Worm (Caenorhabditis elegans): ENCODE data around the gene Y47D3B.3.

Gene Y47D3B.3

DNA sequence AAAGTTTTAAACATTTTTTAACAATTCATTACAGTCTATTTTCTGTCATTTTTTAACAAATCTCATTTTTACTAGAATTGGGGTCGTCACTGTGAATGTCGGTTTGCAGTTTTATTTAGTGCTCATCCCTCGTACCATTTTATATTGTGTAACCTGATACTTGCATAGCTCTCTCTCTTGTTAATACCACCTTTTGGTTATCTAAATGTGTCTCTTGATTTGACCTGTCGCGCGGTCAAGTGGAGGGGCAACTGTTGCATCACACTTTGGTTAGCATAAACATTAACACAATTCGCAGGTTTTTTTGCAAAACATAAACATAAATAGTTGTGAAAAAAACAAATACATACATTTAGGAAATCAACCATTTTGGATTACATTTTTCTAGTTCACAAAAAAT, 49.2 kb downstream of the Y47D3B.3 start:
- TF ChIP-seq nhr-2 (tag; optimal IDR thresholded peaks at IDR 0.05), result peak; percentile 95
- no peak for TF ChIP-seq snpc-4 (tag; optimal IDR thresholded peaks at IDR 0.05)
- no peak for TF ChIP-seq ceh-83 (GFP tag; optimal IDR thresholded peaks at IDR 0.05)
- TF ChIP-seq ceh-39 (tag; optimal IDR thresholded peaks at IDR 0.05), result no peak
- TF ChIP-seq ces-1 (GFP tag; optimal IDR thresholded peaks at IDR 0.05), result no peak
- peak; percentile 11 for TF ChIP-seq zip-8 (tag; optimal IDR thresholded peaks at IDR 0.05)
- TF ChIP-seq M03D4.4 (tag; optimal IDR thresholded peaks at IDR 0.05), result no peak
- no peak for TF ChIP-seq drap-1 (GFP tag; optimal IDR thresholded peaks at IDR 0.05)

DNA sequence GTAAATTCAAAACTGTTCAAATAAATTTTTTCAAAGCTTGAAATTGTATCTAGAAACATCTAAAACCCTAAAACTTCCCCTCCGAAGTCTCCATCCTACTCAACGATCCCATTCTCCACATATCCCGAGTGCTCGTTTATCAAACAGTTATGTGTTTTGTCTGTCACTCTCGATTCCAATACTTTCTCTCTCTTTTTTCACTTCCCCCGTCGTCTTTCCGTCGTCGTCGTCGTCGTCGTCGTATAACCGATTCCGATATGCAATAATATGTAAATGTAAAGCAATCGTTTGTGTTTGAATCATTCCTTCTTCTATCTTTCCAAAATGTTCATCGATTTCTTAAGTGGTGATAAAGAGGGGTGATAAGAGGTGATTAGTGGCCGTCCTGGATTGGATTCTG, 50.7 kb downstream of the Y47D3B.3 start:
- no peak for TF ChIP-seq hlh-1 (tag; optimal IDR thresholded peaks at IDR 0.05)
- no peak for TF ChIP-seq elt-3 (tag; optimal IDR thresholded peaks at IDR 0.05)
- TF ChIP-seq unc-39 (tag; optimal IDR thresholded peaks at IDR 0.05), result no peak
- no peak for TF ChIP-seq cnd-1 (tag; optimal IDR thresholded peaks at IDR 0.05)
- TF ChIP-seq ham-2 (GFP tag; optimal IDR thresholded peaks at IDR 0.05), result no peak
- no peak for TF ChIP-seq ceh-83 (GFP tag; optimal IDR thresholded peaks at IDR 0.05)
- no peak for TF ChIP-seq mab-5 (tag; optimal IDR thresholded peaks at IDR 0.05)
- no peak for TF ChIP-seq lsy-2 (tag; optimal IDR thresholded peaks at IDR 0.05)
- TF ChIP-seq unc-120 (tag; optimal IDR thresholded peaks at IDR 0.05; ENCODE audit: poor library complexity, severe bottlenecking), result no peak
- TF ChIP-seq bed-3 (GFP tag; optimal IDR thresholded peaks at IDR 0.05), result no peak
- TF ChIP-seq sptf-1 (tag; optimal IDR thresholded peaks at IDR 0.05), result no peak
- no peak for TF ChIP-seq lin-13 (tag; optimal IDR thresholded peaks at IDR 0.05)
- TF ChIP-seq M03D4.4 (tag; optimal IDR thresholded peaks at IDR 0.05), result no peak
- TF ChIP-seq nhr-237 (tag; optimal IDR thresholded peaks at IDR 0.05), result no peak
- TF ChIP-seq mls-2 (tag; optimal IDR thresholded peaks at IDR 0.05), result no peak
- no peak for TF ChIP-seq ztf-11 (tag; optimal IDR thresholded peaks at IDR 0.05)
- no peak for TF ChIP-seq nhr-28 (tag; optimal IDR thresholded peaks at IDR 0.05)

DNA sequence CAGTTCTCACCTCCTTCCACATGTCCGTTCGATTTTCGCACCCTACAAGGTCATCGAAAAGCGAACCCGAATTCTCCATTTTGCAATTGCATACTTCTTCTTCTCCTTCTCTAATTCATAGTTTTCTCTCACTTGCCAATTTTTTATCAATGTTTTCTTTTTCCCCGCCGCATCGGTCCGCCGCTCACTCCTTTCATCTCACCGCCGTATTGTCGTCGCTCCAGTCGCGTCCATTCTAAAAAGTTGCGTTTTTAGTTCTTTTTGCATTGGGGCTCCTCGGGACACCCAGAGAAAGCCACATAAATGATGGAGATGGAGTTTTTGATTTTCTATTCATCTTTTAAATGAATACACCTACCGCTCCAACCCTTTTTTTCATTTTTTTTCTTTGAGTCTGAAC, 53.8 kb downstream of the Y47D3B.3 start:
- TF ChIP-seq ham-2 (GFP tag; optimal IDR thresholded peaks at IDR 0.05) (no peak), ceh-83 (GFP tag; optimal IDR thresholded peaks at IDR 0.05) (no peak), ztf-11 (tag; optimal IDR thresholded peaks at IDR 0.05) (no peak), blmp-1 (tag; optimal IDR thresholded peaks at IDR 0.05) (no peak), nhr-237 (tag; optimal IDR thresholded peaks at IDR 0.05) (no peak), zip-8 (tag; optimal IDR thresholded peaks at IDR 0.05) (no peak), snpc-4 (tag; optimal IDR thresholded peaks at IDR 0.05) (no peak), hlh-1 (tag; optimal IDR thresholded peaks at IDR 0.05) (no peak), flh-1 (GFP tag; optimal IDR thresholded peaks at IDR 0.05) (no peak), unc-120 (tag; optimal IDR thresholded peaks at IDR 0.05; ENCODE audit: poor library complexity, severe bottlenecking) (no peak), nhr-76 (tag; optimal IDR thresholded peaks at IDR 0.05) (no peak), drap-1 (GFP tag; optimal IDR thresholded peaks at IDR 0.05) (no peak), tbx-8 (GFP tag; optimal IDR thresholded peaks at IDR 0.05) (no peak), sem-2 (GFP tag; optimal IDR thresholded peaks at IDR 0.05) (no peak)
